Worm (Caenorhabditis elegans) whole organism, L4 larva: ENCODE data around the gene rbm-28.
A peak's percentile ranks its signal among the peaks of the same experiment; 100 is the strongest.

ENCODE experiments used
- F26F4.8 ChIP-seq: fragments of 200-800 bp; sonication (Bioruptor generic); conservative IDR thresholded peaks from 2 replicates; pipeline ENCODE4 v1.3.6; 2022; ENCODE audit warnings: missing genetic modification characterization, missing compliant biosample characterization
- F37D6.2 ChIP-seq: sonication (generic microtip); optimal IDR thresholded peaks from 2 replicates; lab custom pipeline; 2016; ENCODE audit warnings: mild to moderate bottlenecking, missing genetic modification characterization, missing compliant biosample characterization
- F49E8.2 ChIP-seq: sonication (generic microtip); optimal IDR thresholded peaks from 2 replicates; lab custom pipeline; 2016; ENCODE audit warnings: missing compliant biosample characterization, mild to moderate bottlenecking, missing genetic modification characterization, borderline replicate concordance
- T20F7.1 ChIP-seq: fragments of 200-800 bp; sonication (Bioruptor generic); optimal IDR thresholded peaks from 2 replicates; lab custom pipeline; 2018; ENCODE audit warnings: mild to moderate bottlenecking, missing genetic modification characterization, missing compliant biosample characterization
- Y5F2A.4 ChIP-seq: fragments of 200-800 bp; sonication (Bioruptor generic); optimal IDR thresholded peaks from 2 replicates; lab custom pipeline; 2018; ENCODE audit warnings: mild to moderate bottlenecking, missing genetic modification characterization, missing compliant biosample characterization
- ZK337.2 ChIP-seq: fragments of 200-800 bp; sonication (Bioruptor generic); IDR thresholded peaks from 2 replicates; pipeline ENCODE4 v1.3.6; 2022; ENCODE audit warnings: missing genetic modification reagents, missing genetic modification characterization, missing compliant biosample characterization
- ZK546.5 ChIP-seq, 2 experiments: sonication (generic microtip); optimal IDR thresholded peaks; 2 replicates each; lab custom pipeline; 2017; ENCODE audit warnings: missing biosample characterization in 2 of 2, missing genetic modification characterization in 2 of 2
- aha-1 ChIP-seq: fragments of 150-350 bp; peaks from one replicate; lab custom pipeline; 2014; ENCODE audit warnings: missing biosample characterization, missing genetic modification characterization
- aly-2 ChIP-seq: sonication (generic microtip); optimal IDR thresholded peaks from 2 replicates; lab custom pipeline; 2018; ENCODE audit warnings: missing biosample characterization, missing genetic modification characterization
- arid-1 ChIP-seq: fragments of 200-800 bp; sonication (Bioruptor generic); conservative IDR thresholded peaks from 2 replicates; pipeline ENCODE4 v1.3.6; 2022; ENCODE audit warnings: missing genetic modification reagents, missing genetic modification characterization, missing compliant biosample characterization
- attf-4 ChIP-seq: sonication (generic microtip); optimal IDR thresholded peaks from 3 replicates; lab custom pipeline; 2017; ENCODE audit warnings: missing biosample characterization, missing genetic modification characterization
- ceh-20 ChIP-seq: fragments of 200-800 bp; sonication (Bioruptor generic); IDR thresholded peaks from 2 replicates; pipeline ENCODE4 v1.3.6; 2022; ENCODE audit warnings: missing genetic modification reagents, missing genetic modification characterization, missing compliant biosample characterization
- ceh-28 ChIP-seq: fragments of 150-350 bp; optimal IDR thresholded peaks from 2 replicates; lab custom pipeline; 2014; ENCODE audit warnings: missing biosample characterization, missing genetic modification reagents, missing genetic modification characterization
- ceh-32 ChIP-seq: sonication (generic microtip); optimal IDR thresholded peaks from 2 replicates; lab custom pipeline; 2016; ENCODE audit warnings: mild to moderate bottlenecking, missing genetic modification characterization, missing compliant biosample characterization; ENCODE audit not compliant: poor library complexity
- ceh-82 ChIP-seq: sonication (generic microtip); optimal IDR thresholded peaks from 2 replicates; lab custom pipeline; 2017; ENCODE audit warnings: missing biosample characterization, missing genetic modification characterization
- ces-1 ChIP-seq: fragments of 150-350 bp; sonication (generic microtip); optimal IDR thresholded peaks from 4 replicates; lab custom pipeline; 2014; ENCODE audit warnings: missing biosample characterization, missing genetic modification reagents, missing genetic modification characterization
- cey-2 ChIP-seq: sonication (generic microtip); optimal IDR thresholded peaks from 3 replicates; lab custom pipeline; 2017; ENCODE audit warnings: missing genetic modification characterization, mild to moderate bottlenecking, missing compliant biosample characterization, antibody characterized with exemption, borderline replicate concordance; ENCODE audit not compliant: insufficient read depth
- dmd-6 ChIP-seq: fragments of 200-800 bp; sonication (Bioruptor generic); IDR thresholded peaks from 2 replicates; pipeline ENCODE4 v1.3.6; 2022; ENCODE audit warnings: missing genetic modification reagents, missing genetic modification characterization, missing compliant biosample characterization
- dmd-9 ChIP-seq: fragments of 200-800 bp; sonication (Bioruptor generic); IDR thresholded peaks from 2 replicates; pipeline ENCODE4 v1.3.6; 2022; ENCODE audit warnings: missing genetic modification reagents, missing genetic modification characterization, missing compliant biosample characterization
- dpl-1 ChIP-seq: fragments of 150-350 bp; optimal IDR thresholded peaks from 2 replicates; lab custom pipeline; 2014; ENCODE audit warnings: missing biosample characterization, missing genetic modification reagents, missing genetic modification characterization
- duxl-1 ChIP-seq: sonication (generic microtip); optimal IDR thresholded peaks from 2 replicates; lab custom pipeline; 2016; ENCODE audit warnings: mild to moderate bottlenecking, missing genetic modification characterization, moderate library complexity, missing compliant biosample characterization; ENCODE audit not compliant: poor library complexity
- dve-1 ChIP-seq: sonication (generic microtip); optimal IDR thresholded peaks from 2 replicates; lab custom pipeline; 2017; ENCODE audit warnings: antibody characterized with exemption, mild to moderate bottlenecking, missing genetic modification characterization, missing compliant biosample characterization; ENCODE audit not compliant: insufficient read depth
- egl-27 ChIP-seq: sonication (generic microtip); optimal IDR thresholded peaks from 3 replicates; lab custom pipeline; 2017; ENCODE audit warnings: missing biosample characterization, missing genetic modification reagents, missing genetic modification characterization
- egl-43 ChIP-seq: fragments of 200-800 bp; sonication (Bioruptor generic); IDR thresholded peaks from 2 replicates; pipeline ENCODE4 v1.3.6; 2022; ENCODE audit warnings: missing genetic modification reagents, missing genetic modification characterization, missing compliant biosample characterization
- gei-8 ChIP-seq: fragments of 200-800 bp; sonication (Bioruptor generic); optimal IDR thresholded peaks from 2 replicates; lab custom pipeline; 2018; ENCODE audit warnings: mild to moderate bottlenecking, missing genetic modification characterization, missing compliant biosample characterization
- hmg-1.1 ChIP-seq: fragments of 200-800 bp; sonication (Bioruptor generic); IDR thresholded peaks from 2 replicates; pipeline ENCODE4 v1.3.6; 2022; ENCODE audit warnings: missing genetic modification reagents, missing genetic modification characterization, missing compliant biosample characterization
- jun-1 ChIP-seq: fragments of 150-350 bp; optimal IDR thresholded peaks from 2 replicates; lab custom pipeline; 2014; ENCODE audit warnings: missing biosample characterization, missing genetic modification reagents, missing genetic modification characterization
- lin-13 ChIP-seq: fragments of 150-350 bp; optimal IDR thresholded peaks from 2 replicates; lab custom pipeline; 2014; ENCODE audit warnings: missing biosample characterization, missing genetic modification reagents, missing genetic modification characterization
- lin-15B ChIP-seq: fragments of 150-350 bp; sonication (generic microtip); optimal IDR thresholded peaks from 3 replicates; lab custom pipeline; 2014; ENCODE audit warnings: missing biosample characterization, missing genetic modification characterization
- lin-38 ChIP-seq: fragments of 200-800 bp; sonication (Bioruptor generic); IDR thresholded peaks from 2 replicates; pipeline ENCODE4 v1.3.6; 2022; ENCODE audit warnings: missing genetic modification reagents, missing genetic modification characterization, missing compliant biosample characterization
- mxl-3 ChIP-seq: fragments of 200-800 bp; sonication (Bioruptor generic); optimal IDR thresholded peaks from 2 replicates; lab custom pipeline; 2018; ENCODE audit warnings: mild to moderate bottlenecking, missing genetic modification characterization, missing compliant biosample characterization
- nhr-102 ChIP-seq: sonication (generic microtip); optimal IDR thresholded peaks from 2 replicates; lab custom pipeline; 2016; ENCODE audit warnings: mild to moderate bottlenecking, missing genetic modification characterization, moderate library complexity, missing compliant biosample characterization
- nhr-25 ChIP-seq: sonication (generic microtip); optimal IDR thresholded peaks from 2 replicates; lab custom pipeline; 2017; ENCODE audit warnings: missing genetic modification characterization, mild to moderate bottlenecking, missing compliant biosample characterization, antibody characterized with exemption, moderate library complexity, borderline replicate concordance; ENCODE audit not compliant: insufficient read depth
- nhr-41 ChIP-seq: fragments of 200-800 bp; sonication (Bioruptor generic); IDR thresholded peaks from 2 replicates; pipeline ENCODE4 v1.3.6; 2022; ENCODE audit warnings: missing genetic modification reagents, missing genetic modification characterization, missing compliant biosample characterization
- nhr-42 ChIP-seq: fragments of 200-800 bp; sonication (Bioruptor generic); IDR thresholded peaks from 2 replicates; pipeline ENCODE4 v1.3.6; 2022; ENCODE audit warnings: missing genetic modification characterization, missing compliant biosample characterization
- nhr-48 ChIP-seq: sonication (generic microtip); optimal IDR thresholded peaks from 2 replicates; lab custom pipeline; 2016; ENCODE audit warnings: mild to moderate bottlenecking, missing genetic modification characterization, missing compliant biosample characterization
- nhr-76 ChIP-seq: fragments of 150-350 bp; optimal IDR thresholded peaks from 2 replicates; lab custom pipeline; 2014; ENCODE audit warnings: missing biosample characterization, missing genetic modification characterization
- pha-4 ChIP-seq, 2 experiments: fragments of 150-350 bp in 1 of 2; fragments of 200-800 bp in 1 of 2; sonication (Bioruptor generic) in 1 of 2; IDR thresholded peaks in 1 of 2; optimal IDR thresholded peaks in 1 of 2; 2 replicates each; pipeline versions ENCODE4 v1.3.6 to Lab custom; 2014 to 2022; ENCODE audit warnings: missing genetic modification characterization in 2 of 2, missing genetic modification reagents in 2 of 2, missing biosample characterization in 1 of 2, missing compliant biosample characterization in 1 of 2
- rbr-2 ChIP-seq: sonication (generic microtip); optimal IDR thresholded peaks from 2 replicates; lab custom pipeline; 2016; ENCODE audit warnings: missing genotype, missing genetic modification characterization, missing compliant biosample characterization
- saeg-2 ChIP-seq: fragments of 200-800 bp; sonication (Bioruptor generic); IDR thresholded peaks from 2 replicates; pipeline ENCODE4 v1.3.6; 2022; ENCODE audit warnings: missing genetic modification reagents, missing genetic modification characterization, missing compliant biosample characterization
- set-16 ChIP-seq: fragments of 200-800 bp; sonication (Bioruptor generic); IDR thresholded peaks from 2 replicates; pipeline ENCODE4 v1.3.6; 2022; ENCODE audit warnings: missing genetic modification reagents, missing genetic modification characterization, missing compliant biosample characterization
- snpc-1.2 ChIP-seq: fragments of 200-800 bp; sonication (Bioruptor generic); IDR thresholded peaks from 2 replicates; pipeline ENCODE4 v1.3.6; 2022; ENCODE audit warnings: missing genetic modification reagents, missing genetic modification characterization, missing compliant biosample characterization
- snpc-4 ChIP-seq: fragments of 150-350 bp; optimal IDR thresholded peaks from 2 replicates; lab custom pipeline; 2014; ENCODE audit warnings: missing biosample characterization, missing genetic modification characterization
- tra-1 ChIP-seq: fragments of 200-800 bp; sonication (Bioruptor generic); IDR thresholded peaks from 2 replicates; pipeline ENCODE4 v1.3.6; 2022; ENCODE audit warnings: missing genetic modification reagents, missing genetic modification characterization, missing compliant biosample characterization
- unc-39 ChIP-seq: sonication (generic microtip); optimal IDR thresholded peaks from 2 replicates; lab custom pipeline; 2017; ENCODE audit warnings: missing biosample characterization, missing genetic modification characterization
- vab-7 ChIP-seq: fragments of 200-800 bp; sonication (Bioruptor generic); IDR thresholded peaks from 2 replicates; pipeline ENCODE4 v1.3.6; 2022; ENCODE audit warnings: missing genetic modification reagents, missing genetic modification characterization, missing compliant biosample characterization
- zag-1 ChIP-seq: fragments of 150-350 bp; optimal IDR thresholded peaks from 2 replicates; lab custom pipeline; 2014; ENCODE audit warnings: missing biosample characterization, missing genetic modification characterization
- zfp-3 ChIP-seq: fragments of 200-800 bp; sonication (Bioruptor generic); conservative IDR thresholded peaks from 2 replicates; pipeline ENCODE4 v1.3.6; 2022; ENCODE audit warnings: missing genetic modification reagents, missing genetic modification characterization, missing compliant biosample characterization
- zip-11 ChIP-seq: fragments of 200-800 bp; sonication (Bioruptor generic); IDR thresholded peaks from 2 replicates; pipeline ENCODE4 v1.3.6; 2022; ENCODE audit warnings: missing genetic modification characterization, missing compliant biosample characterization
- zip-2 ChIP-seq: fragments of 150-350 bp; optimal IDR thresholded peaks from 2 replicates; lab custom pipeline; 2014; ENCODE audit warnings: missing biosample characterization, missing genetic modification characterization
- ztf-11 ChIP-seq: fragments of 150-350 bp; optimal IDR thresholded peaks from 2 replicates; lab custom pipeline; 2014; ENCODE audit warnings: missing biosample characterization, missing genetic modification characterization

The rbm-28 gene

ce11 chrII:14822419-14822818, 34.6 kb upstream of the rbm-28 start (continued):
- TF ChIP-seq nhr-102 (tag; lab: Kevin White, UChicago), result peak; percentile 66
- TF ChIP-seq F37D6.2 (tag; lab: Kevin White, UChicago), result no peak
- peak; percentile 92 for TF ChIP-seq dmd-6
- peak; percentile 88 for TF ChIP-seq dve-1 (tag; lab: Kevin White, UChicago)
- peak; percentile 22 for TF ChIP-seq rbr-2 (tag; lab: Kevin White, UChicago)
- TF ChIP-seq dmd-9 (GFP tag; lab: Robert Waterston, UW), result no peak
- no peak for TF ChIP-seq Y5F2A.4 (GFP tag; lab: Kevin White, UChicago)
- TF ChIP-seq arid-1, result no peak
- TF ChIP-seq gei-8 (GFP tag; lab: Kevin White, UChicago), result no peak
- no peak for TF ChIP-seq ceh-32 (tag; lab: Kevin White, UChicago)
- no peak for TF ChIP-seq vab-7
- no peak for TF ChIP-seq cey-2 (tag; lab: Kevin White, UChicago)
- no peak for TF ChIP-seq zag-1 (tag; lab: Kevin White, UChicago)
- no peak for TF ChIP-seq snpc-4 (tag; lab: Kevin White, UChicago)
- peak; percentile 60 for TF ChIP-seq dpl-1
- TF ChIP-seq tra-1 (GFP tag; lab: Robert Waterston, UW), result no peak
- no peak for TF ChIP-seq F49E8.2 (tag; lab: Kevin White, UChicago)
- no peak for TF ChIP-seq zip-11
- no peak for TF ChIP-seq ztf-11 (tag; lab: Kevin White, UChicago)
- TF ChIP-seq nhr-25 (tag; lab: Kevin White, UChicago), result peak; percentile 78
- TF ChIP-seq lin-38 (GFP tag; lab: Robert Waterston, UW), result no peak
- no peak for TF ChIP-seq ceh-20 (GFP tag; lab: Robert Waterston, UW)
- no peak for TF ChIP-seq aly-2 (tag; lab: Kevin White, UChicago)
- no peak for TF ChIP-seq egl-27 (tag; lab: Kevin White, UChicago)
- no peak for TF ChIP-seq F26F4.8 (GFP tag; lab: Robert Waterston, UW)
- no peak for TF ChIP-seq nhr-41
- TF ChIP-seq nhr-76, result no peak
- peak; percentile 79 for TF ChIP-seq nhr-42 (GFP tag; lab: Robert Waterston, UW)
- no peak for TF ChIP-seq ceh-28
- no peak for TF ChIP-seq zip-2 (tag; lab: Kevin White, UChicago)
- TF ChIP-seq zfp-3 (GFP tag; lab: Robert Waterston, UW), result no peak
- TF ChIP-seq aha-1 (tag; lab: Kevin White, UChicago), result no peak
- no peak for TF ChIP-seq jun-1 (tag; lab: Kevin White, UChicago)
- no peak for TF ChIP-seq attf-4
- TF ChIP-seq hmg-1.1 (GFP tag; lab: Robert Waterston, UW), result peak; percentile 54; the same call in 1 of the 2 replicates
- no peak for TF ChIP-seq pha-4 (GFP tag; IDR thresholded peaks at IDR 0.05; lab: Robert Waterston, UW)
- no peak for TF ChIP-seq pha-4 (tag; optimal IDR thresholded peaks at IDR 0.05; lab: Kevin White, UChicago)
- no peak for TF ChIP-seq egl-43 (GFP tag; lab: Robert Waterston, UW)
- TF ChIP-seq T20F7.1 (GFP tag; lab: Kevin White, UChicago), result no peak
- TF ChIP-seq set-16 (GFP tag; lab: Robert Waterston, UW), result no peak
- no peak for TF ChIP-seq snpc-1.2
- TF ChIP-seq ceh-82 (tag; lab: Kevin White, UChicago), result no peak
- TF ChIP-seq saeg-2 (GFP tag; lab: Robert Waterston, UW), result no peak
- no peak for TF ChIP-seq ces-1 (GFP tag; lab: Kevin White, UChicago)
- no peak for TF ChIP-seq ZK546.5 (tag; optimal IDR thresholded peaks at IDR 0.05; lab: Kevin White, UChicago)
- TF ChIP-seq nhr-48, result peak; percentile 64
- TF ChIP-seq lin-15B (tag; lab: Kevin White, UChicago), result no peak
- TF ChIP-seq ZK337.2 (GFP tag; lab: Robert Waterston, UW), result no peak
- peak; percentile 82 for TF ChIP-seq mxl-3 (GFP tag; lab: Kevin White, UChicago)
- no peak for TF ChIP-seq lin-13 (GFP tag; lab: Kevin White, UChicago)
- no peak for TF ChIP-seq unc-39 (tag; lab: Kevin White, UChicago)
- TF ChIP-seq duxl-1, result no peak
